Worm (Caenorhabditis elegans) whole organism, L3 larva: ENCODE measurements around the gene nnt-1.

Experiments
- R02D3.7 ChIP-seq: fragments of 150-350 bp; optimal IDR thresholded peaks from 2 replicates; lab custom pipeline; 2014; ENCODE audit warnings: missing biosample characterization, missing genetic modification characterization
- ama-1 ChIP-seq: fragments of 150-350 bp; optimal IDR thresholded peaks from 2 replicates; lab custom pipeline; 2018
- ceh-16 ChIP-seq: sonication (generic microtip); optimal IDR thresholded peaks from 2 replicates; lab custom pipeline; 2017; ENCODE audit warnings: missing biosample characterization, missing genetic modification characterization
- ceh-28 ChIP-seq: fragments of 150-350 bp; optimal IDR thresholded peaks from 2 replicates; lab custom pipeline; 2014; ENCODE audit warnings: missing biosample characterization, missing genetic modification reagents, missing genetic modification characterization
- ceh-9 ChIP-seq: sonication (generic microtip); optimal IDR thresholded peaks from 2 replicates; lab custom pipeline; 2018; ENCODE audit warnings: missing biosample characterization, missing genetic modification characterization
- elt-3 ChIP-seq, 3 experiments: fragments of 150-350 bp in 1 of 3; sonication (generic microtip) in 2 of 3; optimal IDR thresholded peaks; 2 replicates in 2 of 3; 4 replicates in 1 of 3; lab custom pipeline; 2014 to 2017; ENCODE audit warnings: missing biosample characterization in 3 of 3, missing genetic modification characterization in 3 of 3
- fkh-10 ChIP-seq: sonication (generic microtip); optimal IDR thresholded peaks from 2 replicates; lab custom pipeline; 2017; ENCODE audit warnings: missing biosample characterization, missing genetic modification reagents, missing genetic modification characterization
- fos-1 ChIP-seq: fragments of 150-350 bp; optimal IDR thresholded peaks from 2 replicates; lab custom pipeline; 2014; ENCODE audit warnings: missing biosample characterization, missing genetic modification characterization
- hmg-11 ChIP-seq: sonication (generic microtip); optimal IDR thresholded peaks from 2 replicates; lab custom pipeline; 2016; ENCODE audit warnings: missing genetic modification characterization, missing compliant biosample characterization
- lin-39 ChIP-seq: fragments of 150-350 bp; optimal IDR thresholded peaks from 2 replicates; lab custom pipeline; 2018; ENCODE audit warnings: missing biosample characterization, missing genetic modification reagents, missing genetic modification characterization
- mml-1 ChIP-seq: fragments of 150-350 bp; sonication (generic microtip); optimal IDR thresholded peaks from 3 replicates; lab custom pipeline; 2014; ENCODE audit warnings: missing biosample characterization, missing genetic modification characterization
- nhr-12 ChIP-seq: fragments of 150-350 bp; optimal IDR thresholded peaks from 2 replicates; lab custom pipeline; 2014; ENCODE audit warnings: missing biosample characterization, missing genetic modification characterization
- nhr-76 ChIP-seq: fragments of 150-350 bp; sonication (generic microtip); optimal IDR thresholded peaks from 5 replicates; lab custom pipeline; 2014; ENCODE audit warnings: missing biosample characterization, missing genetic modification characterization
- pha-4 ChIP-seq: fragments of 150-350 bp; optimal IDR thresholded peaks from 2 replicates; lab custom pipeline; 2014; ENCODE audit warnings: missing biosample characterization, missing genetic modification reagents, missing genetic modification characterization
- pqm-1 ChIP-seq: fragments of 150-350 bp; optimal IDR thresholded peaks from 2 replicates; lab custom pipeline; 2017; ENCODE audit warnings: missing biosample characterization, missing genetic modification characterization, inconsistent platforms
- sea-2 ChIP-seq: fragments of 150-350 bp; sonication (generic microtip); optimal IDR thresholded peaks from 4 replicates; lab custom pipeline; 2014; ENCODE audit warnings: missing biosample characterization, missing genetic modification reagents, missing genetic modification characterization
- zag-1 ChIP-seq: fragments of 150-350 bp; optimal IDR thresholded peaks from 2 replicates; lab custom pipeline; 2014; ENCODE audit warnings: missing biosample characterization, missing genetic modification characterization

The nnt-1 gene

DNA sequence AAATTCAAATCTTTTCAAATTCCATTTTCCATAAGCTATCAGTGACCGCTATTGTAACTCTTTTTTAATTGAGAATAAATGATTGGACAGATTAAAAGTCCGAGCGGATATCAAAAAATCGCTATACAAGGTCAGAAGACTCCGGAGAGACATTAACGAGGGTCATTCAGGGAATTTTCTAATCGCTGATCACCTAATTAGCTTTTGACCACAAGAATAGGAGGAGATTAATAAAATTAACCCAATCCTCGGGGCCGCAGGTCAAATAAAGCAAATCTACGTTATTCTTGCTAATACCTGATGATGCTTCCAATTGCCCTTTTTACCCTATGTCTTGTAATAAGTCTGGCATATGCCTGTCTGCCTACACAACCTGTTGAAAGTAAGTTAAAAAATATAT is 51.5 kb downstream of the nnt-1 start, which contains the start of gene T25B2.1:
Gene T25B2.1, plus strand, starts transcription at position 301 of the 400 bp plus-strand sequence.
- TF ChIP-seq elt-3 (tag; optimal IDR thresholded peaks at IDR 0.05; lab: Kevin White, UChicago) (no peak), ceh-16 (tag; lab: Kevin White, UChicago) (no peak), sea-2 (GFP tag; lab: Kevin White, UChicago) (no peak), nhr-76 (tag; lab: Kevin White, UChicago) (no peak)

DNA sequence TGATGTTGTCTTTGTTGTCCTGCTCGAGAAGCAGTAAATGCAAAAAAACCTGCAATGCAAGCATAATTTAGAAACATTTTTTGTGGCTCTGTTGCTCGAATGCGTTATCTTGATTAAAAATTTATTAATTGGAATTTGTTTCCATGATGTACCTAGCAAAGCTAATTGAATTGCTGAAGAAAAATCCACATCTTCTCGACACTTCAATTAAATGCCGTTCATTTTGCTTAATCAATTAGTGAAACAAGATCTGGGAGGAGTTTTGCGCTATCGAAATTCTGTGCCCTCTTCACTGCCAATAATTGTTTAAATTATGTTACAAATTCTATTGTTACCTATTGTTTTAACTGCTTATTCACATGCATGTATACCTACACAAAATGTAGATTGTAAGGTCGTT is 53.7 kb downstream of the nnt-1 start, which contains the start of gene T25B2.3:
Gene T25B2.3, plus strand, starts transcription at position 301 of the 400 bp plus-strand sequence.
- TF ChIP-seq fkh-10 (GFP tag; lab: Kevin White, UChicago) (no peak), pha-4 (no peak), nhr-12 (tag; lab: Kevin White, UChicago) (no peak), mml-1 (tag; lab: Kevin White, UChicago) (no peak), zag-1 (tag; lab: Kevin White, UChicago) (no peak), sea-2 (GFP tag; lab: Kevin White, UChicago) (no peak), fos-1 (tag; lab: Kevin White, UChicago) (no peak), R02D3.7 (tag; lab: Kevin White, UChicago) (no peak), ceh-28 (tag; lab: Kevin White, UChicago) (no peak), hmg-11 (tag; lab: Kevin White, UChicago) (no peak), ama-1 (lab: Kevin White, UChicago) (no peak), lin-39 (no peak), ceh-9 (tag; lab: Kevin White, UChicago) (no peak), pqm-1 (no peak), elt-3 (tag; optimal IDR thresholded peaks at IDR 0.05; lab: Kevin White, UChicago) (no peak)
- TF ChIP-seq, all 47 proteins: peak for 0
